Worm (Caenorhabditis elegans) whole organism, L1 larva: ENCODE measurements around the gene kin-2.
A peak's percentile ranks its signal among the peaks of the same experiment; 100 is the strongest.

Experiments
- C04F5.9 ChIP-seq: sonication (generic microtip); optimal IDR thresholded peaks from 2 replicates; lab custom pipeline; 2016; ENCODE audit warnings: missing genetic modification characterization, missing compliant biosample characterization
- C16A3.4 ChIP-seq: fragments of 150-350 bp; optimal IDR thresholded peaks from 2 replicates; lab custom pipeline; 2014; ENCODE audit warnings: missing biosample characterization, missing genetic modification characterization
- F16B12.6 ChIP-seq: fragments of 150-350 bp; optimal IDR thresholded peaks from 2 replicates; lab custom pipeline; 2014; ENCODE audit warnings: missing biosample characterization, missing genetic modification characterization
- Y116A8C.19 ChIP-seq: sonication (generic microtip); optimal IDR thresholded peaks from 2 replicates; lab custom pipeline; 2016; ENCODE audit warnings: missing compliant biosample characterization, missing genetic modification characterization, borderline replicate concordance
- aha-1 ChIP-seq: fragments of 150-350 bp; optimal IDR thresholded peaks from 2 replicates; lab custom pipeline; 2014; ENCODE audit warnings: missing biosample characterization, missing genetic modification characterization
- ama-1 ChIP-seq: fragments of 150-350 bp; optimal IDR thresholded peaks from 2 replicates; lab custom pipeline; 2014
- blmp-1 ChIP-seq: fragments of 150-350 bp; optimal IDR thresholded peaks from 2 replicates; lab custom pipeline; 2014; ENCODE audit warnings: missing biosample characterization, missing genetic modification characterization
- dsc-1 ChIP-seq: sonication (generic microtip); optimal IDR thresholded peaks from 2 replicates; lab custom pipeline; 2016; ENCODE audit warnings: mild to moderate bottlenecking, missing genetic modification characterization, missing compliant biosample characterization
- efl-1 ChIP-seq, 4 experiments: fragments of 150-350 bp; optimal IDR thresholded peaks in 3 of 4; peaks in 1 of 4; 1 replicate in 1 of 4; 2 replicates in 3 of 4; lab custom pipeline; 2014; ENCODE audit warnings: missing biosample characterization in 2 of 4, missing genetic modification characterization in 2 of 4, missing genetic modification reagents in 2 of 4
- fkh-10 ChIP-seq: sonication (generic microtip); optimal IDR thresholded peaks from 2 replicates; lab custom pipeline; 2017; ENCODE audit warnings: missing biosample characterization, missing genetic modification reagents, missing genetic modification characterization
- fos-1 ChIP-seq: fragments of 150-350 bp; optimal IDR thresholded peaks from 2 replicates; lab custom pipeline; 2014; ENCODE audit warnings: missing biosample characterization, missing genetic modification characterization
- grh-1 ChIP-seq: fragments of 200-800 bp; sonication (Bioruptor generic); IDR thresholded peaks from 2 replicates; pipeline ENCODE4 v1.3.6; 2022; ENCODE audit warnings: missing genetic modification reagents, missing genetic modification characterization, missing compliant biosample characterization
- hlh-17 ChIP-seq: fragments of 200-800 bp; sonication (Bioruptor generic); optimal IDR thresholded peaks from 2 replicates; lab custom pipeline; 2018; ENCODE audit warnings: missing genetic modification characterization, mild to moderate bottlenecking, missing compliant biosample characterization, moderate library complexity, borderline replicate concordance
- isw-1 ChIP-seq: fragments of 200-800 bp; sonication (Bioruptor generic); IDR thresholded peaks from 2 replicates; pipeline ENCODE4 v1.3.6; 2022; ENCODE audit warnings: missing genetic modification characterization, missing compliant biosample characterization
- lin-14 ChIP-seq: fragments of 200-800 bp; sonication (Bioruptor generic); optimal IDR thresholded peaks from 2 replicates; lab custom pipeline; 2018; ENCODE audit warnings: mild to moderate bottlenecking, missing genetic modification characterization, moderate library complexity, missing compliant biosample characterization
- lin-39 ChIP-seq: fragments of 150-350 bp; optimal IDR thresholded peaks from 2 replicates; lab custom pipeline; 2014; ENCODE audit warnings: missing biosample characterization, missing genetic modification reagents, missing genetic modification characterization
- lir-3 ChIP-seq: sonication (generic microtip); optimal IDR thresholded peaks from 2 replicates; lab custom pipeline; 2016; ENCODE audit warnings: mild to moderate bottlenecking, missing genetic modification characterization, moderate library complexity, missing compliant biosample characterization; ENCODE audit not compliant: poor library complexity
- lsy-2 ChIP-seq, 2 experiments: fragments of 150-350 bp; optimal IDR thresholded peaks; 2 replicates each; lab custom pipeline; 2014; ENCODE audit warnings: missing biosample characterization in 2 of 2, missing genetic modification characterization in 2 of 2
- mef-2 ChIP-seq: fragments of 150-350 bp; optimal IDR thresholded peaks from 2 replicates; lab custom pipeline; 2014; ENCODE audit warnings: missing biosample characterization, missing genetic modification characterization
- mep-1 ChIP-seq: fragments of 150-350 bp; optimal IDR thresholded peaks from 2 replicates; lab custom pipeline; 2014; ENCODE audit warnings: missing biosample characterization, missing genetic modification characterization
- nhr-12 ChIP-seq: sonication (generic microtip); optimal IDR thresholded peaks from 2 replicates; lab custom pipeline; 2017; ENCODE audit warnings: missing biosample characterization, missing genetic modification characterization
- nhr-19 ChIP-seq: fragments of 200-800 bp; sonication (Bioruptor generic); conservative IDR thresholded peaks from 2 replicates; pipeline ENCODE4 v1.3.6; 2022; ENCODE audit warnings: missing genetic modification characterization, missing compliant biosample characterization
- nhr-237 ChIP-seq: fragments of 150-350 bp; optimal IDR thresholded peaks from 2 replicates; lab custom pipeline; 2014; ENCODE audit warnings: missing biosample characterization, missing genetic modification characterization
- nhr-28 ChIP-seq: fragments of 150-350 bp; optimal IDR thresholded peaks from 2 replicates; lab custom pipeline; 2014; ENCODE audit warnings: missing biosample characterization, missing genetic modification characterization
- nhr-47 ChIP-seq: sonication (generic microtip); optimal IDR thresholded peaks from 2 replicates; lab custom pipeline; 2016; ENCODE audit warnings: mild to moderate bottlenecking, missing genetic modification characterization, moderate library complexity, missing compliant biosample characterization
- nhr-90 ChIP-seq: sonication (generic microtip); optimal IDR thresholded peaks from 2 replicates; lab custom pipeline; 2016; ENCODE audit warnings: mild to moderate bottlenecking, missing genetic modification characterization, missing compliant biosample characterization; ENCODE audit not compliant: poor library complexity
- pag-3 ChIP-seq: sonication (generic microtip); optimal IDR thresholded peaks from 2 replicates; lab custom pipeline; 2017; ENCODE audit warnings: missing genetic modification characterization, mild to moderate bottlenecking, missing compliant biosample characterization, antibody characterized with exemption, borderline replicate concordance; ENCODE audit not compliant: insufficient read depth
- pax-3 ChIP-seq: fragments of 200-800 bp; sonication (Bioruptor generic); optimal IDR thresholded peaks from 2 replicates; lab custom pipeline; 2018; ENCODE audit warnings: mild to moderate bottlenecking, missing genetic modification characterization, moderate library complexity, missing compliant biosample characterization
- pqm-1 ChIP-seq: sonication (generic microtip); optimal IDR thresholded peaks from 3 replicates; lab custom pipeline; 2017; ENCODE audit warnings: missing biosample characterization, missing genetic modification characterization
- rnt-1 ChIP-seq: sonication (generic microtip); optimal IDR thresholded peaks from 2 replicates; lab custom pipeline; 2016; ENCODE audit warnings: mild to moderate bottlenecking, missing genetic modification characterization, moderate library complexity, missing compliant biosample characterization
- snpc-4 ChIP-seq: fragments of 150-350 bp; optimal IDR thresholded peaks from 2 replicates; lab custom pipeline; 2014; ENCODE audit warnings: missing biosample characterization, missing genetic modification characterization
- sptf-1 ChIP-seq: fragments of 150-350 bp; optimal IDR thresholded peaks from 2 replicates; lab custom pipeline; 2014; ENCODE audit warnings: missing biosample characterization, missing genetic modification characterization
- unc-62 ChIP-seq: fragments of 150-350 bp; optimal IDR thresholded peaks from 2 replicates; lab custom pipeline; 2014; ENCODE audit warnings: missing biosample characterization, missing genetic modification reagents, missing genetic modification characterization
- zip-4 ChIP-seq: fragments of 200-800 bp; sonication (Bioruptor generic); optimal IDR thresholded peaks from 2 replicates; lab custom pipeline; 2018; ENCODE audit warnings: mild to moderate bottlenecking, missing genetic modification characterization, moderate library complexity, missing compliant biosample characterization
- ztf-11 ChIP-seq, 2 experiments: sonication (generic microtip); optimal IDR thresholded peaks; 2 replicates each; lab custom pipeline; 2016 to 2017; ENCODE audit warnings: missing genetic modification characterization in 2 of 2, missing biosample characterization in 1 of 2, missing compliant biosample characterization in 1 of 2
- ztf-4 ChIP-seq: fragments of 150-350 bp; optimal IDR thresholded peaks from 2 replicates; lab custom pipeline; 2014; ENCODE audit warnings: missing biosample characterization, missing genetic modification characterization

The kin-2 gene

ce11 chrX:6004315-6004714 is 26.7 kb upstream of the kin-2 start:
- TF ChIP-seq hlh-17, result no peak
- TF ChIP-seq blmp-1 (tag; lab: Kevin White, UChicago), result peak; percentile 98
- no peak for TF ChIP-seq pax-3 (tag; lab: Kevin White, UChicago)
- no peak for TF ChIP-seq lsy-2 (tag; optimal IDR thresholded peaks at IDR 0.05; lab: Kevin White, UChicago)

ce11 chrX:6003853-6004252 is 26.2 kb upstream of the kin-2 start, which contains the start of gene sups-1:
Gene sups-1 (plus strand): TSS chrX:6004153.
- TF ChIP-seq Y116A8C.19 (tag; lab: Kevin White, UChicago), result no peak
- no peak for TF ChIP-seq efl-1 (optimal IDR thresholded peaks at IDR 0.05; lab: Kevin White, UChicago)
- TF ChIP-seq efl-1 (GFP tag; optimal IDR thresholded peaks at IDR 0.05 in 1 of 2; lab: Kevin White, UChicago), result peak in 1 of 2 experiments; percentile 42
- no peak for TF ChIP-seq unc-62 (GFP tag; lab: Kevin White, UChicago)
- TF ChIP-seq, all 84 proteins: peak for 1

- no peak for TF ChIP-seq fos-1 (tag; lab: Kevin White, UChicago)
- no peak for TF ChIP-seq ztf-4 (tag; lab: Kevin White, UChicago)
- TF ChIP-seq sptf-1 (tag; lab: Kevin White, UChicago), result no peak
- no peak for TF ChIP-seq ama-1 (lab: Kevin White, UChicago)
- TF ChIP-seq lir-3 (tag; lab: Kevin White, UChicago), result no peak
- TF ChIP-seq lin-14 (GFP tag; lab: Kevin White, UChicago), result no peak
- TF ChIP-seq C04F5.9 (tag; lab: Kevin White, UChicago), result no peak
- no peak for TF ChIP-seq snpc-4 (tag; lab: Kevin White, UChicago)
- no peak for TF ChIP-seq nhr-90 (tag; lab: Kevin White, UChicago)
- no peak for TF ChIP-seq zip-4 (GFP tag; lab: Kevin White, UChicago)
- no peak for TF ChIP-seq C16A3.4 (tag; lab: Kevin White, UChicago)
- TF ChIP-seq mef-2 (tag; lab: Kevin White, UChicago), result no peak
- no peak for TF ChIP-seq pag-3 (tag; lab: Kevin White, UChicago)
- no peak for TF ChIP-seq hlh-17
- TF ChIP-seq nhr-12 (tag; lab: Kevin White, UChicago), result no peak
- TF ChIP-seq blmp-1 (tag; lab: Kevin White, UChicago), result no peak
- TF ChIP-seq ztf-11 (tag; optimal IDR thresholded peaks at IDR 0.05; lab: Kevin White, UChicago), result no peak
- no peak for TF ChIP-seq rnt-1
- TF ChIP-seq unc-62 (GFP tag; lab: Kevin White, UChicago), result no peak
Measured at ce11 chrX:6002479-6002878, 24.8 kb upstream of the kin-2 start.

ce11 chrX:6001432-6001831 is 23.8 kb upstream of the kin-2 start, which contains the start of gene F22F4.4:
Gene F22F4.4 (minus strand): TSS chrX:6001532.
- TF ChIP-seq pax-3 (tag; lab: Kevin White, UChicago), result no peak
- TF ChIP-seq C04F5.9 (tag; lab: Kevin White, UChicago), result no peak
- TF ChIP-seq pqm-1, result no peak
- TF ChIP-seq fkh-10, result no peak
- no peak for TF ChIP-seq dsc-1
- no peak for TF ChIP-seq grh-1
- TF ChIP-seq mef-2 (tag; lab: Kevin White, UChicago), result no peak
- no peak for TF ChIP-seq aha-1 (tag; lab: Kevin White, UChicago)
- TF ChIP-seq nhr-19, result no peak
- TF ChIP-seq F16B12.6 (tag; lab: Kevin White, UChicago), result no peak
- TF ChIP-seq mep-1 (tag; lab: Kevin White, UChicago), result no peak
- no peak for TF ChIP-seq ztf-11 (tag; optimal IDR thresholded peaks at IDR 0.05; lab: Kevin White, UChicago)
- TF ChIP-seq isw-1 (GFP tag; lab: Robert Waterston, UW), result no peak

ce11 chrX:5999103-5999554 is 21.5 kb upstream of the kin-2 start, which contains the start of gene F22F4.9:
Gene F22F4.9 (minus strand): TSS chrX:5999504.
- TF ChIP-seq pqm-1 (no peak), nhr-237 (tag; lab: Kevin White, UChicago) (no peak), lin-39 (tag; lab: Kevin White, UChicago) (no peak), fkh-10 (no peak), nhr-28 (no peak), nhr-47 (no peak), isw-1 (GFP tag; lab: Robert Waterston, UW) (no peak), aha-1 (tag; lab: Kevin White, UChicago) (no peak)
